Worm (Caenorhabditis elegans): Measurements from ENCODE around the gene Y75D11A.2.
"Not testable (repeated sequence)": the region's sequence is repeated elsewhere in the genome, so short reads cannot be mapped to it uniquely, and the experiment has no call there.

Y75D11A.2 gene

ce11 chrX:1746117-1746516 lies 3.5 kb downstream of the Y75D11A.2 start, which contains the start of gene Y75D11A.3:
Gene Y75D11A.3 (minus strand): TSS chrX:1746217.
- not testable (repeated sequence) for TF ChIP-seq odd-2, unc-86, hlh-6 (tag; optimal IDR thresholded peaks at IDR 0.05)

DNA sequence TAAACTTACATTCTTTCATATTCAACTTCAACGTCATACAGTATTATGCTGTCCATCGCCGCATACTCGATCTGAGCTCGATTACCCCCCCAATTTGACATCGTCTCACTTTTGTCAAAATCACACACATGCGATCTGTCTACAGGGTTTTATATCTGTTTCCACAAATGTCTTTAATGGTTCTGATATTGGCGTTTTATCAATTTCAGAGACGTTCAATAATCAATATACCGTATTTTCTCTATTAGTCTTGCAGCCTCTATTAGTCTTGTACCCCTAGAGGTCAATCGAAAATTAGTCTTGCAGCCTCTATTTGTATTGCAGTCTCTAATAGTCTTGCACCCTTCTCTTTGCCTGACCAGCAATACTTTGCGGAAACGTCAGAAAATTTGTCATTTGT lies 5.8 kb downstream of the Y75D11A.2 start, which contains the start of gene Y75D11A.6:
TSS of gene Y75D11A.6 (minus strand) at position 101 of the 400 bp plus-strand sequence.
- not testable (repeated sequence) for TF ChIP-seq che-1 (tag; optimal IDR thresholded peaks at IDR 0.05); ceh-45 (GFP tag; IDR thresholded peaks at IDR 0.05); hlh-30 (tag; optimal IDR thresholded peaks at IDR 0.05; ENCODE audit: insufficient read depth)

ce11 chrX:1769636-1770035 lies 27.0 kb downstream of the Y75D11A.2 start:
- TF ChIP-seq pha-4 (tag; optimal IDR thresholded peaks at IDR 0.05) (no peak), ahr-1 (tag; optimal IDR thresholded peaks at IDR 0.05) (no peak), nfya-1 (tag; optimal IDR thresholded peaks at IDR 0.05) (no peak), ceh-9 (tag; optimal IDR thresholded peaks at IDR 0.05) (no peak), ceh-19 (GFP tag; optimal IDR thresholded peaks at IDR 0.05) (no peak), ets-4 (tag; optimal IDR thresholded peaks at IDR 0.05) (no peak), ceh-34 (tag; optimal IDR thresholded peaks at IDR 0.05) (no peak), K09A11.1 (tag; optimal IDR thresholded peaks at IDR 0.05; ENCODE audit: insufficient read depth) (no peak), ceh-6 (GFP tag; optimal IDR thresholded peaks at IDR 0.05) (no peak), pax-1 (tag; optimal IDR thresholded peaks at IDR 0.05) (no peak), lin-11 (tag; optimal IDR thresholded peaks at IDR 0.05) (no peak), eyg-1 (tag; optimal IDR thresholded peaks at IDR 0.05) (no peak), tbx-2 (tag; optimal IDR thresholded peaks at IDR 0.05) (no peak), ztf-16 (tag; optimal IDR thresholded peaks at IDR 0.05) (no peak)

ce11 chrX:1777988-1778387 lies 35.4 kb downstream of the Y75D11A.2 start, which contains the start of gene elc-2:
Gene elc-2 (minus strand): TSS chrX:1778088.
- no peak for TF ChIP-seq ref-2 (tag; optimal IDR thresholded peaks at IDR 0.05)
- TF ChIP-seq odd-2 (tag; optimal IDR thresholded peaks at IDR 0.05): no peak
- TF ChIP-seq pag-3 (tag; optimal IDR thresholded peaks at IDR 0.05; ENCODE audit: borderline replicate concordance): no peak
- TF ChIP-seq npax-4 (tag; optimal IDR thresholded peaks at IDR 0.05): no peak
- TF ChIP-seq hlh-6 (tag; optimal IDR thresholded peaks at IDR 0.05): no peak
- TF ChIP-seq ceh-18 (tag; optimal IDR thresholded peaks at IDR 0.05): no peak
- TF ChIP-seq F13H6.1 (tag; optimal IDR thresholded peaks at IDR 0.05): no peak
- TF ChIP-seq pat-9 (tag; optimal IDR thresholded peaks at IDR 0.05): no peak
- no peak for TF ChIP-seq nhr-232 (tag; optimal IDR thresholded peaks at IDR 0.05)
- no peak for TF ChIP-seq ama-1 (optimal IDR thresholded peaks at IDR 0.05)
- no peak for TF ChIP-seq pha-4 (tag; optimal IDR thresholded peaks at IDR 0.05)
- no peak for TF ChIP-seq pqm-1 (tag; optimal IDR thresholded peaks at IDR 0.05)
- TF ChIP-seq ceh-24 (tag; optimal IDR thresholded peaks at IDR 0.05): no peak
- no peak for TF ChIP-seq tbx-2 (tag; optimal IDR thresholded peaks at IDR 0.05)
- TF ChIP-seq ttx-3 (tag; optimal IDR thresholded peaks at IDR 0.05): no peak
- no peak for TF ChIP-seq dmd-4 (tag; optimal IDR thresholded peaks at IDR 0.05; ENCODE audit: borderline replicate concordance)
- TF ChIP-seq nhr-11 (tag; optimal IDR thresholded peaks at IDR 0.05): no peak
- no peak for TF ChIP-seq ceh-19 (GFP tag; optimal IDR thresholded peaks at IDR 0.05)
- no peak for TF ChIP-seq ceh-22 (tag; optimal IDR thresholded peaks at IDR 0.05)
- no peak for TF ChIP-seq sox-2 (GFP tag; IDR thresholded peaks at IDR 0.05)

DNA sequence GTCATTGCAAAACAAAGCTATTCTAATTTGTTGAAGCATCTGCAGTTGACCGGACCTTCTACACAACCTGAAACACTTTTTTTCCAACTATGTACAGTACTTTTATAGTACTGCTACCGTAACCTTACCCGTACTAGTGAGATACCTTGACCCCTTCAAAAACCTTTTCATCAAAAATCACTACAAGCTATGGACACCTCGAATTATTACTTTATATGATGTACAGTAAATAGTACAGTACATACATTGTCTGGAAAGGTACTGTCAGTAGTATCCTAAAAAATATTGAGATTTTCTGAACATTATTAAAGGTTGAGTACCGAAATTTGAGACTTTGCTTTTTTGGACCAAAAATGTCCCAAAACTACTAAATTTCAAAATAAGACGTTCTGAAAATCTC lies 43.1 kb downstream of the Y75D11A.2 start:
- TF ChIP-seq Y22D7AL.16 (tag; optimal IDR thresholded peaks at IDR 0.05) (no peak), fkh-10 (GFP tag; optimal IDR thresholded peaks at IDR 0.05) (no peak), ets-4 (tag; optimal IDR thresholded peaks at IDR 0.05) (no peak), rnt-1 (tag; optimal IDR thresholded peaks at IDR 0.05) (no peak), K09A11.1 (tag; optimal IDR thresholded peaks at IDR 0.05; ENCODE audit: insufficient read depth) (no peak), unc-3 (GFP tag; conservative IDR thresholded peaks at IDR 0.05) (no peak), unc-3 (tag; optimal IDR thresholded peaks at IDR 0.05) (no peak)
